Worm (Caenorhabditis elegans): ENCODE measurements around the gene C17G10.7.

ce11 chrII:5652334-5652733 lies 44.7 kb upstream of the C17G10.7 start, which contains the start of gene bli-2:
- TF ChIP-seq mdl-1 (tag; optimal IDR thresholded peaks at IDR 0.05): no peak
- no peak for TF ChIP-seq lin-14 (GFP tag; optimal IDR thresholded peaks at IDR 0.05)
- TF ChIP-seq nhr-237 (tag; optimal IDR thresholded peaks at IDR 0.05): no peak
- no peak for TF ChIP-seq nhr-77 (tag; optimal IDR thresholded peaks at IDR 0.05)
- TF ChIP-seq unc-62 (GFP tag; optimal IDR thresholded peaks at IDR 0.05): no peak
- TF ChIP-seq unc-98 (GFP tag; IDR thresholded peaks at IDR 0.05): no peak
- TF ChIP-seq dpl-1 (GFP tag; optimal IDR thresholded peaks at IDR 0.05): no peak
